Worm (Caenorhabditis elegans): ENCODE data around the gene cest-7.

cest-7 gene

DNA sequence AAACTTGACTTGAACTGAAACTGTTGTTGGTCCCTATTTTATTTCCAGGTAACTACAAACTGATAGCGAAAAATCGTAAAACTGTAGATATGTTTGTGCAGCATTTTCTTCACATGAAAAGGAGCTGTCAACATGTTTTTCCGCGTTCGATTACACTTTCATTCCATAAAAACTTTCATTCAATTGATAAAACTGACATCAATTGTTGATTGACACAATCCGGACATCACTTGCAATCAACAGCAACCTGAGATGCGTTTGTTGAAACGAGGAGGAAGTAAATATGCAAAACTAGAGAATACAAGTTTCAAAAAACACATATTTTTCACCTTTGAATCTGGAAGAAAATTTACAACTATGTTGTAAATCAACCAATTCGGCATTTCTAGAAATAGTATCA lies 32.4 kb upstream of the cest-7 start (continued):
- TF ChIP-seq ztf-11 (tag; optimal IDR thresholded peaks at IDR 0.05) = no peak

DNA sequence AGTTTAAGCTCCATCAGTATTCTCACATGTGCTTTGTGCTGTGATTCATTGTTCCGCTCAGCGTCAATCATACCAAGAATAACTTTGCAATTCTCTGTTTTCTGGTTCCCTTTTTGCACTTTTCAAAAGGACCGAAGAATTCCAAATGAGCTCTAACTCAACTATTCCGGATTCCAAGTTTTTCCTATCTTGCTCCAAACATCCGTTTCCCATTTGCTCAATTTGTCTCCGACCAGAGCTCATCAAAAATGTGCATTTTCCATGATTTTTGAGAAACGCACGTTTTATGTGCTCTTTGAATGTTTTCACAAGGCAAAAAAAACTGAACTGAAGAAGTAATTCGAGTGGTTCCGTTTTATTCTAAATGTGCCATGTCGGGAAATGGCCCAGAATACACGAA lies 31.5 kb upstream of the cest-7 start:
- TF ChIP-seq ctbp-1 (GFP tag; IDR thresholded peaks at IDR 0.05) (0 out of 2 replicates have a peak, but pooled peaks have one; percentile 26), saeg-2 (GFP tag; IDR thresholded peaks at IDR 0.05) (no peak), Y105C5A.15 (GFP tag; IDR thresholded peaks at IDR 0.05) (no peak), spr-1 (tag; optimal IDR thresholded peaks at IDR 0.05) (no peak), nhr-28 (tag; optimal IDR thresholded peaks at IDR 0.05) (no peak), zip-2 (tag; optimal IDR thresholded peaks at IDR 0.05) (no peak), hif-1 (tag; optimal IDR thresholded peaks at IDR 0.05) (peak in 1 of 2 experiments; percentile 83), lin-39 (tag; optimal IDR thresholded peaks at IDR 0.05) (no peak), spr-3 (GFP tag; optimal IDR thresholded peaks at IDR 0.05) (no peak), jun-1 (tag; optimal IDR thresholded peaks at IDR 0.05) (no peak), nhr-10 (tag; optimal IDR thresholded peaks at IDR 0.05) (no peak), daf-16 (GFP tag; optimal IDR thresholded peaks at IDR 0.05) (no peak), daf-16 (tag; optimal IDR thresholded peaks at IDR 0.05) (no peak), nhr-237 (tag; optimal IDR thresholded peaks at IDR 0.05) (no peak), lsy-2 (tag; optimal IDR thresholded peaks at IDR 0.05) (peak in 1 of 2 experiments; percentile 33), dve-1 (tag; optimal IDR thresholded peaks at IDR 0.05; ENCODE audit: insufficient read depth) (no peak), nhr-48 (tag; optimal IDR thresholded peaks at IDR 0.05) (no peak), dmd-8 (GFP tag; IDR thresholded peaks at IDR 0.05) (no peak), nhr-111 (GFP tag; optimal IDR thresholded peaks at IDR 0.05) (no peak), nhr-25 (tag; optimal IDR thresholded peaks at IDR 0.05; ENCODE audit: borderline replicate concordance, insufficient read depth) (no peak), aha-1 (tag) (peak; percentile 62), tra-1 (GFP tag; IDR thresholded peaks at IDR 0.05) (no peak), nhr-41 (GFP tag; IDR thresholded peaks at IDR 0.05) (no peak), mdl-1 (tag; optimal IDR thresholded peaks at IDR 0.05) (peak in 1 of 2 experiments; percentile 5), nhr-11 (tag; optimal IDR thresholded peaks at IDR 0.05) (no peak), zfp-2 (tag; optimal IDR thresholded peaks at IDR 0.05) (no peak), pha-4 (GFP tag; IDR thresholded peaks at IDR 0.05) (no peak), pha-4 (tag; optimal IDR thresholded peaks at IDR 0.05) (no peak), ceh-82 (tag; optimal IDR thresholded peaks at IDR 0.05) (no peak), set-16 (GFP tag; IDR thresholded peaks at IDR 0.05) (no peak), fkh-10 (GFP tag; optimal IDR thresholded peaks at IDR 0.05) (no peak), F49E8.2 (tag; optimal IDR thresholded peaks at IDR 0.05; ENCODE audit: borderline replicate concordance) (no peak), daf-19 (GFP tag; conservative IDR thresholded peaks at IDR 0.05) (no peak), zip-11 (GFP tag; IDR thresholded peaks at IDR 0.05) (no peak), rbr-2 (tag; optimal IDR thresholded peaks at IDR 0.05) (no peak), ztf-11 (tag; optimal IDR thresholded peaks at IDR 0.05) (no peak), T20F7.1 (GFP tag; optimal IDR thresholded peaks at IDR 0.05) (no peak), unc-130 (GFP tag; optimal IDR thresholded peaks at IDR 0.05) (no peak), mxl-3 (GFP tag; optimal IDR thresholded peaks at IDR 0.05) (no peak), D1046.2 (GFP tag; IDR thresholded peaks at IDR 0.05) (no peak), lin-29 (GFP tag; IDR thresholded peaks at IDR 0.05) (no peak), dpl-1 (GFP tag; optimal IDR thresholded peaks at IDR 0.05) (no peak), vab-7 (GFP tag; IDR thresholded peaks at IDR 0.05) (no peak), Y75B8A.6 (GFP tag; IDR thresholded peaks at IDR 0.05) (no peak), php-3 (GFP tag; IDR thresholded peaks at IDR 0.05) (no peak), Y5F2A.4 (GFP tag; optimal IDR thresholded peaks at IDR 0.05) (no peak), R02D3.7 (tag; optimal IDR thresholded peaks at IDR 0.05) (no peak), unc-62 (GFP tag; optimal IDR thresholded peaks at IDR 0.05 in 1 of 2) (peak in 1 of 2 experiments; percentile 58), unc-62 (tag; optimal IDR thresholded peaks at IDR 0.05) (no peak), ZK546.5 (tag; optimal IDR thresholded peaks at IDR 0.05) (no peak), nhr-76 (tag; optimal IDR thresholded peaks at IDR 0.05) (no peak)
